Worm (Caenorhabditis elegans): ENCODE data around the gene F56F11.2.

DNA sequence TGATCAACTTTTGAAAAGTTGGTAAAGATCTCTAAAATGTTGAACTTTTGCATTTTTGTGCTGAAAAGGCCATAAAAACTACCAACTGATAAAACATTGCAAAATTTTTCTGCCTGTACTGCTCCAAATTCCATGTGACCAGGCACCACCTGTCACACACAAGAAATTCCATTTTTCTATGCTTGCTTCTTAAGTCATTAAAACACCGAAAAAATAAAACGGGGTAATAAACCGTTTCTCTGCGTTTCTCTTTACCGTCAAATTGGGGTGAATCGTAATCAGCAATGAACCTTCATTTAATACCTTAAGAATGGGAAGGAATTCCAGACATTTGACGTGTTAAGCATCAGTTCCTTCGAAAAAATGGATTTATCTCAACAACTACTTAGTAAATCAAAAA lies 11.9 kb upstream of the F56F11.2 start:
- TF ChIP-seq nhr-11 (tag; optimal IDR thresholded peaks at IDR 0.05) (no peak), lin-39 (tag; optimal IDR thresholded peaks at IDR 0.05) (no peak)

Measured in whole organism, L2 larva.